Worm (Caenorhabditis elegans) whole organism, L3 larva: ENCODE data around the gene K02D10.4.
A peak's percentile ranks its signal among the peaks of the same experiment; 100 is the strongest.

Experiments used
- R02D3.7 ChIP-seq: fragments of 150-350 bp; optimal IDR thresholded peaks from 2 replicates; lab custom pipeline; 2014; ENCODE audit warnings: missing biosample characterization, missing genetic modification characterization
- ZK546.5 ChIP-seq: sonication (generic microtip); optimal IDR thresholded peaks from 2 replicates; lab custom pipeline; 2017; ENCODE audit warnings: missing biosample characterization, missing genetic modification characterization
- aly-2 ChIP-seq: fragments of 150-350 bp; optimal IDR thresholded peaks from 2 replicates; lab custom pipeline; 2014; ENCODE audit warnings: missing biosample characterization, missing genetic modification characterization
- ama-1 ChIP-seq: fragments of 150-350 bp; optimal IDR thresholded peaks from 2 replicates; lab custom pipeline; 2018
- ceh-16 ChIP-seq: sonication (generic microtip); optimal IDR thresholded peaks from 2 replicates; lab custom pipeline; 2017; ENCODE audit warnings: missing biosample characterization, missing genetic modification characterization
- ceh-28 ChIP-seq: fragments of 150-350 bp; optimal IDR thresholded peaks from 2 replicates; lab custom pipeline; 2014; ENCODE audit warnings: missing biosample characterization, missing genetic modification reagents, missing genetic modification characterization
- ceh-82 ChIP-seq: fragments of 150-350 bp; optimal IDR thresholded peaks from 2 replicates; lab custom pipeline; 2014; ENCODE audit warnings: missing biosample characterization, missing genetic modification characterization
- ceh-9 ChIP-seq: sonication (generic microtip); optimal IDR thresholded peaks from 2 replicates; lab custom pipeline; 2018; ENCODE audit warnings: missing biosample characterization, missing genetic modification characterization
- daf-12 ChIP-seq: fragments of 150-350 bp; optimal IDR thresholded peaks from 2 replicates; lab custom pipeline; 2014; ENCODE audit warnings: missing biosample characterization, missing genetic modification reagents, missing genetic modification characterization
- egl-27 ChIP-seq: sonication (generic microtip); optimal IDR thresholded peaks from 4 replicates; lab custom pipeline; 2017; ENCODE audit warnings: missing biosample characterization, missing genetic modification reagents, missing genetic modification characterization
- egl-5 ChIP-seq: fragments of 150-350 bp; optimal IDR thresholded peaks from 2 replicates; lab custom pipeline; 2017; ENCODE audit warnings: missing biosample characterization, missing genetic modification reagents, missing genetic modification characterization, inconsistent platforms
- elt-1 ChIP-seq: fragments of 150-350 bp; optimal IDR thresholded peaks from 2 replicates; lab custom pipeline; 2014; ENCODE audit warnings: missing biosample characterization, missing genetic modification characterization
- elt-2 ChIP-seq: sonication (generic microtip); optimal IDR thresholded peaks from 2 replicates; lab custom pipeline; 2016; ENCODE audit warnings: missing genetic modification reagents, mild to moderate bottlenecking, missing genetic modification characterization, missing compliant biosample characterization
- elt-3 ChIP-seq, 3 experiments: fragments of 150-350 bp in 1 of 3; sonication (generic microtip) in 2 of 3; optimal IDR thresholded peaks; 2 replicates in 2 of 3; 4 replicates in 1 of 3; lab custom pipeline; 2014 to 2017; ENCODE audit warnings: missing biosample characterization in 3 of 3, missing genetic modification characterization in 3 of 3
- eor-1 ChIP-seq, 2 experiments: fragments of 150-350 bp; optimal IDR thresholded peaks; 2 replicates each; lab custom pipeline; 2014 to 2018; ENCODE audit warnings: missing biosample characterization in 2 of 2, missing genetic modification characterization in 2 of 2
- fkh-10 ChIP-seq: sonication (generic microtip); optimal IDR thresholded peaks from 2 replicates; lab custom pipeline; 2017; ENCODE audit warnings: missing biosample characterization, missing genetic modification reagents, missing genetic modification characterization
- fkh-2 ChIP-seq: fragments of 150-350 bp; optimal IDR thresholded peaks from 2 replicates; lab custom pipeline; 2014; ENCODE audit warnings: missing biosample characterization, missing genetic modification reagents, missing genetic modification characterization
- fos-1 ChIP-seq: fragments of 150-350 bp; optimal IDR thresholded peaks from 2 replicates; lab custom pipeline; 2014; ENCODE audit warnings: missing biosample characterization, missing genetic modification characterization
- hmg-11 ChIP-seq: sonication (generic microtip); optimal IDR thresholded peaks from 2 replicates; lab custom pipeline; 2016; ENCODE audit warnings: missing genetic modification characterization, missing compliant biosample characterization
- jun-1 ChIP-seq: fragments of 150-350 bp; optimal IDR thresholded peaks from 2 replicates; lab custom pipeline; 2014; ENCODE audit warnings: missing biosample characterization, missing genetic modification reagents, missing genetic modification characterization
- lin-39 ChIP-seq: fragments of 150-350 bp; optimal IDR thresholded peaks from 2 replicates; lab custom pipeline; 2018; ENCODE audit warnings: missing biosample characterization, missing genetic modification reagents, missing genetic modification characterization
- lsy-12 ChIP-seq: sonication (generic microtip); optimal IDR thresholded peaks from 2 replicates; lab custom pipeline; 2016; ENCODE audit warnings: mild to moderate bottlenecking, missing genetic modification characterization, missing compliant biosample characterization
- mdl-1 ChIP-seq: fragments of 150-350 bp; optimal IDR thresholded peaks from 2 replicates; lab custom pipeline; 2014; ENCODE audit warnings: missing biosample characterization, missing genetic modification characterization
- mml-1 ChIP-seq: fragments of 150-350 bp; sonication (generic microtip); optimal IDR thresholded peaks from 3 replicates; lab custom pipeline; 2014; ENCODE audit warnings: missing biosample characterization, missing genetic modification characterization
- nfya-1 ChIP-seq: sonication (generic microtip); optimal IDR thresholded peaks from 2 replicates; lab custom pipeline; 2017; ENCODE audit warnings: missing genetic modification characterization, mild to moderate bottlenecking, missing compliant biosample characterization, antibody characterized with exemption, moderate library complexity; ENCODE audit not compliant: insufficient read depth
- nhr-11 ChIP-seq: fragments of 150-350 bp; optimal IDR thresholded peaks from 2 replicates; lab custom pipeline; 2014; ENCODE audit warnings: missing biosample characterization, missing genetic modification characterization
- nhr-12 ChIP-seq: fragments of 150-350 bp; optimal IDR thresholded peaks from 2 replicates; lab custom pipeline; 2014; ENCODE audit warnings: missing biosample characterization, missing genetic modification characterization
- nhr-23 ChIP-seq: fragments of 150-350 bp; optimal IDR thresholded peaks from 2 replicates; lab custom pipeline; 2014; ENCODE audit warnings: missing biosample characterization, missing genetic modification reagents, missing genetic modification characterization
- nhr-237 ChIP-seq: fragments of 150-350 bp; optimal IDR thresholded peaks from 2 replicates; lab custom pipeline; 2014; ENCODE audit warnings: missing biosample characterization, missing genetic modification characterization
- nhr-25 ChIP-seq: sonication (generic microtip); optimal IDR thresholded peaks from 2 replicates; lab custom pipeline; 2017; ENCODE audit warnings: missing biosample characterization, missing genetic modification characterization
- nhr-28 ChIP-seq: fragments of 150-350 bp; optimal IDR thresholded peaks from 2 replicates; lab custom pipeline; 2014; ENCODE audit warnings: missing biosample characterization, missing genetic modification characterization
- nhr-43 ChIP-seq: sonication (generic microtip); optimal IDR thresholded peaks from 2 replicates; lab custom pipeline; 2016; ENCODE audit warnings: mild to moderate bottlenecking, missing genetic modification characterization, missing compliant biosample characterization; ENCODE audit not compliant: poor library complexity, severe bottlenecking
- nhr-67 ChIP-seq: fragments of 150-350 bp; optimal IDR thresholded peaks from 2 replicates; lab custom pipeline; 2014; ENCODE audit warnings: missing biosample characterization, missing genetic modification characterization
- nhr-76 ChIP-seq: fragments of 150-350 bp; sonication (generic microtip); optimal IDR thresholded peaks from 5 replicates; lab custom pipeline; 2014; ENCODE audit warnings: missing biosample characterization, missing genetic modification characterization
- nhr-77 ChIP-seq: fragments of 150-350 bp; optimal IDR thresholded peaks from 2 replicates; lab custom pipeline; 2014; ENCODE audit warnings: missing biosample characterization, missing genetic modification characterization
- pha-4 ChIP-seq: fragments of 150-350 bp; optimal IDR thresholded peaks from 2 replicates; lab custom pipeline; 2014; ENCODE audit warnings: missing biosample characterization, missing genetic modification reagents, missing genetic modification characterization
- pqm-1 ChIP-seq: fragments of 150-350 bp; optimal IDR thresholded peaks from 2 replicates; lab custom pipeline; 2017; ENCODE audit warnings: missing biosample characterization, missing genetic modification characterization, inconsistent platforms
- sea-2 ChIP-seq: fragments of 150-350 bp; sonication (generic microtip); optimal IDR thresholded peaks from 4 replicates; lab custom pipeline; 2014; ENCODE audit warnings: missing biosample characterization, missing genetic modification reagents, missing genetic modification characterization
- skn-1 ChIP-seq: fragments of 150-350 bp; optimal IDR thresholded peaks from 2 replicates; lab custom pipeline; 2014; ENCODE audit warnings: missing biosample characterization, missing genetic modification characterization
- snpc-4 ChIP-seq: fragments of 150-350 bp; optimal IDR thresholded peaks from 2 replicates; lab custom pipeline; 2014; ENCODE audit warnings: missing biosample characterization, missing genetic modification characterization
- tbx-2 ChIP-seq: sonication (generic microtip); optimal IDR thresholded peaks from 2 replicates; lab custom pipeline; 2016; ENCODE audit warnings: mild to moderate bottlenecking, missing genetic modification characterization, missing compliant biosample characterization
- unc-39 ChIP-seq: sonication (generic microtip); optimal IDR thresholded peaks from 4 replicates; lab custom pipeline; 2017; ENCODE audit warnings: missing biosample characterization, missing genetic modification characterization
- unc-62 ChIP-seq: fragments of 150-350 bp; sonication (generic microtip); optimal IDR thresholded peaks from 4 replicates; lab custom pipeline; 2014; ENCODE audit warnings: missing biosample characterization, missing genetic modification reagents, missing genetic modification characterization
- zag-1 ChIP-seq: fragments of 150-350 bp; optimal IDR thresholded peaks from 2 replicates; lab custom pipeline; 2014; ENCODE audit warnings: missing biosample characterization, missing genetic modification characterization
- ztf-11 ChIP-seq: fragments of 150-350 bp; optimal IDR thresholded peaks from 2 replicates; lab custom pipeline; 2014; ENCODE audit warnings: missing biosample characterization, missing genetic modification characterization
- ztf-4 ChIP-seq: fragments of 150-350 bp; optimal IDR thresholded peaks from 2 replicates; lab custom pipeline; 2014; ENCODE audit warnings: missing biosample characterization, missing genetic modification characterization

K02D10.4 gene

DNA sequence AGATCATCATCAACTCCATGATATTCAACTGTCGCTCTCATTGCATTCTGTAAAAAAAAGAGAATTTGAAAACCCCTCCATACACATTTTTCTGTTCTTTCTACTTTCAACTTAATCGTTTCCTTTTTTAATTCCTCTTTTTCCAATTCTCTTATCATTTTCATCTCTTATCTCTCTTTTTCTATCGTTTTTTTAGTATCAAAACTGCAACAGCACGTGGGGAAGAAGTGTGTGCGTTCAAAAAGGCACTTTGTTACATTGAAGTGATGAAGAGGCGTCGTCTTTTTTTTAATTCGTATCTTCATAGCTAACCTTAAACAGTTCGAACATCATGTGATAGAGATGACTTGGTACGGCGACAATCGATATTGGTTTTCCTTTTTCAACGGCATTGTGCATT lies 40.7 kb downstream of the K02D10.4 start:
- no peak for TF ChIP-seq skn-1
- no peak for TF ChIP-seq ztf-11 (tag; lab: Kevin White, UChicago)
- no peak for TF ChIP-seq egl-5 (tag; lab: Kevin White, UChicago)
- TF ChIP-seq nhr-67 (tag; lab: Kevin White, UChicago): no peak
- peak; percentile 32 for TF ChIP-seq pha-4 (tag; lab: Kevin White, UChicago)
- no peak for TF ChIP-seq aly-2
- TF ChIP-seq ceh-28: no peak
- TF ChIP-seq nhr-43 (tag; lab: Kevin White, UChicago): peak; percentile 50
- no peak for TF ChIP-seq nhr-237 (tag; lab: Kevin White, UChicago)
- TF ChIP-seq unc-62 (GFP tag; lab: Kevin White, UChicago): no peak
- TF ChIP-seq nhr-28 (tag; lab: Kevin White, UChicago): no peak
- TF ChIP-seq fos-1 (tag; lab: Kevin White, UChicago): no peak
- no peak for TF ChIP-seq ztf-4 (tag; lab: Kevin White, UChicago)
- TF ChIP-seq tbx-2 (tag; lab: Kevin White, UChicago): no peak
- no peak for TF ChIP-seq ceh-82 (tag; lab: Kevin White, UChicago)
- TF ChIP-seq unc-39 (tag; lab: Kevin White, UChicago): no peak
- no peak for TF ChIP-seq R02D3.7
- TF ChIP-seq elt-1 (tag; lab: Kevin White, UChicago): peak; percentile 81
- no peak for TF ChIP-seq nhr-12 (tag; lab: Kevin White, UChicago)
- peak; percentile 3 for TF ChIP-seq nfya-1 (tag; lab: Kevin White, UChicago)
- peak; percentile 95 for TF ChIP-seq elt-2 (tag; lab: Kevin White, UChicago)
- TF ChIP-seq ceh-16 (tag; lab: Kevin White, UChicago): no peak
- TF ChIP-seq mml-1 (tag; lab: Kevin White, UChicago): no peak
- peak in 1 of 3 experiments; percentile 0 for TF ChIP-seq elt-3 (tag; optimal IDR thresholded peaks at IDR 0.05; lab: Kevin White, UChicago)
- TF ChIP-seq sea-2 (GFP tag; lab: Kevin White, UChicago): no peak
- TF ChIP-seq mdl-1 (tag; lab: Kevin White, UChicago): peak; percentile 81
- TF ChIP-seq fkh-2 (tag; lab: Kevin White, UChicago): no peak
- peak; percentile 4 for TF ChIP-seq snpc-4 (tag; lab: Kevin White, UChicago)
- TF ChIP-seq nhr-23 (tag; lab: Kevin White, UChicago): peak; percentile 77
- TF ChIP-seq nhr-76 (tag; lab: Kevin White, UChicago): no peak
- no peak for TF ChIP-seq fkh-10 (GFP tag; lab: Kevin White, UChicago)
- no peak for TF ChIP-seq daf-12 (tag; lab: Kevin White, UChicago)
- no peak for TF ChIP-seq nhr-77 (tag; lab: Kevin White, UChicago)
- no peak for TF ChIP-seq egl-27 (tag; lab: Kevin White, UChicago)
- TF ChIP-seq pqm-1 (tag; lab: Kevin White, UChicago): peak; percentile 96
- TF ChIP-seq lin-39: no peak
- peak; percentile 45 for TF ChIP-seq jun-1 (tag; lab: Kevin White, UChicago)
- no peak for TF ChIP-seq zag-1 (tag; lab: Kevin White, UChicago)
- no peak for TF ChIP-seq nhr-11 (tag; lab: Kevin White, UChicago)
- no peak for TF ChIP-seq eor-1 (tag; optimal IDR thresholded peaks at IDR 0.05; lab: Kevin White, UChicago)
- no peak for TF ChIP-seq ZK546.5 (tag; lab: Kevin White, UChicago)
- TF ChIP-seq hmg-11 (tag; lab: Kevin White, UChicago): no peak
- no peak for TF ChIP-seq ama-1 (lab: Kevin White, UChicago)
- TF ChIP-seq lsy-12 (tag; lab: Kevin White, UChicago): no peak
- TF ChIP-seq ceh-9 (tag; lab: Kevin White, UChicago): no peak
- TF ChIP-seq nhr-25 (tag; lab: Kevin White, UChicago): peak; percentile 28
